Fruit fly (Drosophila melanogaster) whole organism, prepupa: Measurements from ENCODE around the gene CG8206.

ENCODE experiments used
- Blimp-1 ChIP-seq: fragments of 200-800 bp; sonication (Bioruptor generic); optimal IDR thresholded peaks from 3 replicates; lab custom pipeline; 2017; ENCODE audit warnings: missing biosample characterization, missing genetic modification characterization, mild to moderate bottlenecking, moderate library complexity, missing genetic modification reagents
- CG10631 ChIP-seq: fragments of 200-800 bp; sonication (Bioruptor generic); optimal IDR thresholded peaks from 2 replicates; lab custom pipeline; 2016; ENCODE audit warnings: missing biosample characterization, missing genetic modification characterization
- CG10669 ChIP-seq: fragments of 200-800 bp; sonication (Bioruptor generic); optimal IDR thresholded peaks from 3 replicates; lab custom pipeline; 2018; ENCODE audit warnings: missing biosample characterization, mild to moderate bottlenecking, missing genetic modification characterization, moderate library complexity
- CG11294 ChIP-seq: fragments of 200-800 bp; sonication (Bioruptor generic); IDR thresholded peaks from 2 replicates; pipeline ENCODE4 v1.3.6; 2022; ENCODE audit warnings: missing biosample characterization, missing genetic modification characterization
- CG15336 ChIP-seq: fragments of 200-800 bp; sonication (Bioruptor generic); IDR thresholded peaks from 2 replicates; pipeline ENCODE4 v1.3.6; 2022; ENCODE audit warnings: missing biosample characterization, missing genetic modification characterization
- CG1621 ChIP-seq: fragments of 200-800 bp; sonication (Bioruptor generic); optimal IDR thresholded peaks from 3 replicates; lab custom pipeline; 2018; ENCODE audit warnings: missing biosample characterization, mild to moderate bottlenecking, missing genetic modification characterization
- CG16779 ChIP-seq: fragments of 200-800 bp; sonication (Bioruptor generic); optimal IDR thresholded peaks from 3 replicates; lab custom pipeline; 2017; ENCODE audit warnings: missing biosample characterization, mild to moderate bottlenecking, missing genetic modification characterization
- CG34406 ChIP-seq: fragments of 200-800 bp; sonication (Bioruptor generic); optimal IDR thresholded peaks from 3 replicates; lab custom pipeline; 2016; ENCODE audit warnings: missing biosample characterization, missing genetic modification characterization
- CG3919 ChIP-seq: fragments of 200-800 bp; sonication (Bioruptor generic); optimal IDR thresholded peaks from 3 replicates; lab custom pipeline; 2016; ENCODE audit warnings: missing biosample characterization, missing genetic modification characterization
- CG4318 ChIP-seq: fragments of 200-800 bp; sonication (Bioruptor generic); optimal IDR thresholded peaks from 3 replicates; lab custom pipeline; 2017; ENCODE audit warnings: missing biosample characterization, mild to moderate bottlenecking, missing genetic modification characterization
- CG6163 ChIP-seq: fragments of 200-800 bp; sonication (Bioruptor generic); IDR thresholded peaks from 3 replicates; pipeline ENCODE4 v1.3.6; 2022; ENCODE audit warnings: missing biosample characterization, missing genetic modification characterization
- CG6276 ChIP-seq: fragments of 200-800 bp; sonication (Bioruptor generic); optimal IDR thresholded peaks from 2 replicates; lab custom pipeline; 2017; ENCODE audit warnings: missing biosample characterization, mild to moderate bottlenecking, missing genetic modification characterization
- CG6792 ChIP-seq: fragments of 200-800 bp; sonication (Bioruptor generic); optimal IDR thresholded peaks from 3 replicates; lab custom pipeline; 2016; ENCODE audit warnings: missing biosample characterization, missing genetic modification characterization
- CG6808 ChIP-seq: fragments of 200-800 bp; sonication (Bioruptor generic); optimal IDR thresholded peaks from 3 replicates; lab custom pipeline; 2017; ENCODE audit warnings: missing biosample characterization, missing genetic modification characterization, mild to moderate bottlenecking, moderate library complexity, missing genetic modification reagents
- CG6854 ChIP-seq: fragments of 200-800 bp; sonication (Bioruptor generic); optimal IDR thresholded peaks from 2 replicates; lab custom pipeline; 2017; ENCODE audit warnings: missing biosample characterization, mild to moderate bottlenecking, missing genetic modification characterization
- CG7368 ChIP-seq: fragments of 200-800 bp; sonication (Bioruptor generic); optimal IDR thresholded peaks from 3 replicates; lab custom pipeline; 2016; ENCODE audit warnings: missing biosample characterization, missing genetic modification characterization
- Eip75B ChIP-seq: fragments of 200-800 bp; sonication (Bioruptor generic); optimal IDR thresholded peaks from 3 replicates; lab custom pipeline; 2016; ENCODE audit warnings: missing biosample characterization, missing genetic modification characterization
- Eip78C ChIP-seq: fragments of 200-800 bp; sonication (Bioruptor generic); peaks from one replicate; lab custom pipeline; 2016; ENCODE audit warnings: missing biosample characterization, missing genetic modification characterization
- Ets96B ChIP-seq: fragments of 200-800 bp; optimal IDR thresholded peaks from 2 replicates; lab custom pipeline; 2019; ENCODE audit warnings: missing biosample characterization, mild to moderate bottlenecking, missing genetic modification characterization, moderate library complexity
- Hr39 ChIP-seq: fragments of 200-800 bp; sonication (Bioruptor generic); optimal IDR thresholded peaks from 2 replicates; lab custom pipeline; 2016; ENCODE audit warnings: missing biosample characterization, missing genetic modification characterization
- Hr4 ChIP-seq: fragments of 200-800 bp; sonication (Bioruptor generic); optimal IDR thresholded peaks from 3 replicates; lab custom pipeline; 2016; ENCODE audit warnings: missing biosample characterization, missing genetic modification characterization
- Lpt ChIP-seq: fragments of 200-800 bp; sonication (Bioruptor generic); optimal IDR thresholded peaks from 3 replicates; lab custom pipeline; 2016; ENCODE audit warnings: missing biosample characterization, missing genetic modification characterization
- Met ChIP-seq: fragments of 200-800 bp; sonication (Bioruptor generic); optimal IDR thresholded peaks from 3 replicates; lab custom pipeline; 2016; ENCODE audit warnings: missing biosample characterization, missing genetic modification characterization
- OdsH ChIP-seq: fragments of 200-800 bp; sonication (Bioruptor generic); optimal IDR thresholded peaks from 3 replicates; lab custom pipeline; 2016; ENCODE audit warnings: missing biosample characterization, missing genetic modification characterization
- Sox14 ChIP-seq: fragments of 200-800 bp; sonication (Bioruptor generic); optimal IDR thresholded peaks from 3 replicates; lab custom pipeline; 2016; ENCODE audit warnings: missing biosample characterization, missing genetic modification characterization
- acj6 ChIP-seq: fragments of 200-800 bp; sonication (Bioruptor generic); optimal IDR thresholded peaks from 3 replicates; lab custom pipeline; 2016; ENCODE audit warnings: missing biosample characterization, missing genetic modification characterization
- cyc ChIP-seq: fragments of 200-800 bp; sonication (Bioruptor generic); optimal IDR thresholded peaks from 3 replicates; lab custom pipeline; 2016; ENCODE audit warnings: missing biosample characterization, missing genetic modification characterization
- dac ChIP-seq: fragments of 200-800 bp; sonication (Bioruptor generic); optimal IDR thresholded peaks from 2 replicates; lab custom pipeline; 2017; ENCODE audit warnings: missing biosample characterization, mild to moderate bottlenecking, missing genetic modification characterization
- dsx ChIP-seq: fragments of 200-800 bp; optimal IDR thresholded peaks from 3 replicates; lab custom pipeline; 2019; ENCODE audit warnings: missing biosample characterization, mild to moderate bottlenecking, missing genetic modification characterization, moderate library complexity; ENCODE audit not compliant: poor library complexity, severe bottlenecking
- eg ChIP-seq: fragments of 200-800 bp; sonication (Bioruptor generic); IDR thresholded peaks from 3 replicates; pipeline ENCODE4 v1.3.6; 2022; ENCODE audit warnings: missing biosample characterization, missing genetic modification characterization
- esn ChIP-seq: fragments of 200-800 bp; sonication (Bioruptor generic); optimal IDR thresholded peaks from 2 replicates; lab custom pipeline; 2016; ENCODE audit warnings: missing biosample characterization, mild to moderate bottlenecking, missing genetic modification characterization, moderate library complexity
- fd85E ChIP-seq: fragments of 200-800 bp; sonication (Bioruptor generic); optimal IDR thresholded peaks from 3 replicates; lab custom pipeline; 2016; ENCODE audit warnings: missing biosample characterization, missing genetic modification characterization
- fkh ChIP-seq: fragments of 200-800 bp; sonication (Bioruptor generic); optimal IDR thresholded peaks from 3 replicates; lab custom pipeline; 2017; ENCODE audit warnings: missing biosample characterization, mild to moderate bottlenecking, missing genetic modification characterization, moderate library complexity
- lz ChIP-seq: fragments of 200-800 bp; sonication (Bioruptor generic); optimal IDR thresholded peaks from 3 replicates; lab custom pipeline; 2016; ENCODE audit warnings: missing biosample characterization, missing genetic modification characterization
- pdm3 ChIP-seq: fragments of 200-800 bp; sonication (Bioruptor generic); optimal IDR thresholded peaks from 3 replicates; lab custom pipeline; 2016; ENCODE audit warnings: missing biosample characterization, missing genetic modification characterization
- spab ChIP-seq: fragments of 200-800 bp; sonication (Bioruptor generic); optimal IDR thresholded peaks from 2 replicates; lab custom pipeline; 2017; ENCODE audit warnings: missing biosample characterization, mild to moderate bottlenecking, missing genetic modification characterization, missing genetic modification reagents
- ss ChIP-seq, 2 experiments: fragments of 200-800 bp; sonication (Bioruptor generic); optimal IDR thresholded peaks; 2 replicates in 1 of 2; 3 replicates in 1 of 2; lab custom pipeline; 2017 to 2018; ENCODE audit warnings: mild to moderate bottlenecking in 2 of 2, missing biosample characterization in 2 of 2, missing genetic modification characterization in 2 of 2, moderate library complexity in 1 of 2
- svp ChIP-seq: fragments of 200-800 bp; sonication (Bioruptor generic); peaks from one replicate; lab custom pipeline; 2016; ENCODE audit warnings: missing biosample characterization, missing genetic modification characterization
- topi ChIP-seq: fragments of 200-800 bp; sonication (Bioruptor generic); optimal IDR thresholded peaks from 3 replicates; lab custom pipeline; 2016; ENCODE audit warnings: missing biosample characterization, missing genetic modification characterization
- vri ChIP-seq: fragments of 200-800 bp; sonication (Bioruptor generic); optimal IDR thresholded peaks from 3 replicates; lab custom pipeline; 2016; ENCODE audit warnings: missing biosample characterization, mild to moderate bottlenecking, missing genetic modification characterization

Gene CG8206

DNA sequence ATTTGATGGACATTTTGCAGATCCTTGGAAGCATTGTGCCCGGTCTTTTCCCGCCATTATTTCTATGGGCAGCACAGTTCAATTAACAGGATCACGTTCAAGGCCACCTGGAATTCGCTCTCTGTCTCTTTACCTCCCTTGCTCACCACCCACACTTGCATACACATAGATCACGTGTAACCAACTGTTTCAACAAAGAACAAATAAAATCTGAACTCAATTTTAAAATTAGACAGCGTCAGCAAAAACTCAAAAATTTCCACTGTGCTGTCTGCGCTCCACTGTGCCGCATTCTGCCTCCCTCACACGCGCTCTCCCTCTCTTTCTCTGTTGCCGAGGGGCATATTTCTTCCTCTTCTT lies 29.4 kb upstream of the CG8206 start (continued):
- TF ChIP-seq Met (GFP tag; lab: Kevin White, UChicago): no peak

DNA sequence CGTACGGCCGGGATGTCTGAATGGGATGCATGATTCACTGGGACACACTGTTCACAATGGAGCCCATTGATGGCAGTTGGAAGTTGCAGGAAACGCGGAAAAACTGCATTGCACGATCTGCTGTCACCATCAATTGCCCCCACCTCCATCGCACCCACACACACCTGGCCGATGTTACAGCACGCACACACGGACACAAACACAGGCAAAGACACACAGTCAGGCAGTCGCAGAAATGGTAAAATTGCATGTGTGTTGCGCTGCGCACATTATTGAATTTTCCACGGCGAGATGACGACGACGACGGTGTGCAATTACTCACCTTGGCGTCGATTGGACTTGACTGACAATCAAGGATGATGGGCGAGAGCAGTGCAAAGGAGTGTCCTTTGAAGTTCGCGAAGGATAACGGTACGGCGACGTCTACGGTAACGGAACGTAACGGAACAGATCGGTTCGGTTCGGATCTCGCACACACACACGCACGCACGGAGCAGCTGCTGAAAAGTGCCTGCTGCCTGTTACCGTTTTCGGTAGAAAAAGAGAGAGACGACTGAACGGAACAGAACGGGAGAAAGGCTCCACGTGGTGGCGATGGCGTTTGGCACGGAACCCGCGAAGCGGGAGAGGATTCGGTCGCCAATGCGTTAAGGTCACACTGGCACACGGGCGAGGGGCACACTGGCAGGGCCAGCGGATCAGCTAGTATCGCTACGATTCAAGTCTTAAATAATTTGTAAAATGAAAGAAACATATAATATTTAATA lies 28.9 kb upstream of the CG8206 start, which contains the start of the genes CG9281 and CG15601:
TSS of gene CG9281 (minus strand) at position 556 of the 767 bp plus-strand sequence.
TSS of gene CG15601 (plus strand) at position 664 of the 767 bp plus-strand sequence.
- no peak for TF ChIP-seq pdm3 (GFP tag; lab: Kevin White, UChicago)
- no peak for TF ChIP-seq CG3919
- TF ChIP-seq ss (GFP tag; optimal IDR thresholded peaks at IDR 0.05; lab: Kevin White, UChicago): peak; percentile 24 to 60
- TF ChIP-seq CG1621: peak; percentile 13
- no peak for TF ChIP-seq CG6808 (GFP tag; lab: Kevin White, UChicago)
- no peak for TF ChIP-seq topi
- TF ChIP-seq CG16779 (tag; lab: Kevin White, UChicago): no peak
- no peak for TF ChIP-seq Ets96B
- TF ChIP-seq acj6: no peak
- peak; percentile 63 for TF ChIP-seq vri (GFP tag; lab: Kevin White, UChicago)
- TF ChIP-seq Hr4: no peak
- TF ChIP-seq eg (GFP tag; lab: Robert Waterston, UW): peak; percentile 44; the same call in 2 of the 3 replicates
- no peak for TF ChIP-seq CG7368
- no peak for TF ChIP-seq fd85E (GFP tag; lab: Kevin White, UChicago)
- no peak for TF ChIP-seq dac
- TF ChIP-seq dsx: no peak
- no peak for TF ChIP-seq CG6163 (GFP tag; lab: Robert Waterston, UW)
- peak; percentile 52 for TF ChIP-seq svp (GFP tag; lab: Kevin White, UChicago)
- no peak for TF ChIP-seq CG15336 (GFP tag; lab: Robert Waterston, UW)
- no peak for TF ChIP-seq Lpt
- TF ChIP-seq CG10669 (GFP tag; lab: Kevin White, UChicago): no peak
- TF ChIP-seq OdsH (GFP tag; lab: Kevin White, UChicago): no peak
- TF ChIP-seq Sox14 (GFP tag; lab: Kevin White, UChicago): no peak
- TF ChIP-seq cyc (GFP tag; lab: Kevin White, UChicago): no peak
- TF ChIP-seq lz: no peak
- TF ChIP-seq Hr39 (GFP tag; lab: Kevin White, UChicago): no peak
- no peak for TF ChIP-seq CG4318 (GFP tag; lab: Kevin White, UChicago)
- TF ChIP-seq CG34406 (GFP tag; lab: Kevin White, UChicago): no peak
- peak; percentile 54 for TF ChIP-seq Eip78C (GFP tag; lab: Kevin White, UChicago)
- peak; percentile 55 for TF ChIP-seq CG6854 (GFP tag; lab: Kevin White, UChicago)
- no peak for TF ChIP-seq Eip75B (GFP tag; lab: Kevin White, UChicago)
- no peak for TF ChIP-seq CG11294 (GFP tag; lab: Robert Waterston, UW)

DNA sequence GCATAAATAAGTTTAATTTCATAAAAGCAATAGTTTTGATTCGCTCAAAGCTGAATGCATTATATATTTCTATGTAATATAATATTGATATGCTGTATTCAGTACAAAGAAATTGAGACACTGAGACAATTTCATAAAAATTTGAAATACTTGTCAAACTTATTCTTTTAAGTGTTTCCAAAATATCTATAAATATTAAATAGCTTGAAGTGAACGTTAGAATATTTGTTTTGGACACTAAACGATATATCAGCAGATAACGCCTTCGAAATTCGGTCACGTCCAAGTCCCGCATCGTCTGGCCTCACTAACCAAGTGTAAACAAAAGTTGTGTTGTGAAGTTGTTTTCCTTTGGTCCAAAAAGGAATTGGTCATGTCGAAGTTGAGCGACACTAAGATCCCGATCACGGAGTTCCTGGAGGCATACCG lies 28.3 kb upstream of the CG8206 start:
- TF ChIP-seq svp (GFP tag; lab: Kevin White, UChicago): peak; percentile 48
- TF ChIP-seq fkh (GFP tag; lab: Kevin White, UChicago): peak; percentile 74
- TF ChIP-seq CG6163 (GFP tag; lab: Robert Waterston, UW): no peak
- TF ChIP-seq Eip78C (GFP tag; lab: Kevin White, UChicago): peak; percentile 43
- no peak for TF ChIP-seq CG10631 (GFP tag; lab: Kevin White, UChicago)

dm6 chrX:15712409-15712808 lies 26.6 kb upstream of the CG8206 start, which contains the start of gene HUWE1:
Gene HUWE1, plus strand, starts transcription at chrX:15712628.
- TF ChIP-seq CG6276 (GFP tag; lab: Kevin White, UChicago): no peak
- TF ChIP-seq lz: no peak
- peak; percentile 47 for TF ChIP-seq CG6854 (GFP tag; lab: Kevin White, UChicago)
- peak; percentile 25 for TF ChIP-seq dsx
- TF ChIP-seq CG6792 (GFP tag; lab: Kevin White, UChicago): no peak
- TF ChIP-seq esn (GFP tag; lab: Kevin White, UChicago): peak; percentile 10
- peak; percentile 17 for TF ChIP-seq Sox14 (GFP tag; lab: Kevin White, UChicago)
- no peak for TF ChIP-seq spab (GFP tag; lab: Kevin White, UChicago)
- 0 out of 2 replicates have a peak, but pooled peaks have one; percentile 14 for TF ChIP-seq CG15336 (GFP tag; lab: Robert Waterston, UW)
- TF ChIP-seq Eip78C (GFP tag; lab: Kevin White, UChicago): no peak
- TF ChIP-seq cyc (GFP tag; lab: Kevin White, UChicago): no peak
- no peak for TF ChIP-seq CG10631 (GFP tag; lab: Kevin White, UChicago)
- no peak for TF ChIP-seq Blimp-1
